Fruit fly (Drosophila melanogaster): ENCODE results near the gene lmgA.

The lmgA gene

DNA sequence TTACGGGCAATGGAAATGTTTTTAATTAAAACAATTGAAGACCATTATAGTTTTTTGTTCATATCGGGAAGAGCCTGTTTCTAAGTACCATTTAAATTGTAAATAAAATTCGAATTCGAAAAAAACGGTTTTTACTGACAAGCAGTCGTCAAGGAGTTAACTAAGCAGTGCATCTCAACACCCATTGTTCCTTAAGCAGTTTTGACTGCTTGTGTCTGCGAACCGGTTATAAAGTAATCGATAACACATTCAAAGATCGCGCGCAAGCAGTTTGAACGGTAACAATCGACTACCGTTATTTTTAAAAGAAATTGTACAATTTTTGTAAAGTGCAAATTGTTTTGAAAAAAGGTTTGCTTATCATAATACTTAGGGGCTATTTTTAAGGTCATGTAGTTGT is 50.4 kb downstream of the lmgA start (continued):
- no peak for TF ChIP-seq pnt (GFP tag; optimal IDR thresholded peaks at IDR 0.05)
- no peak for TF ChIP-seq CG8388 (GFP tag; optimal IDR thresholded peaks at IDR 0.05)
- no peak for TF ChIP-seq CG9727 (GFP tag; optimal IDR thresholded peaks at IDR 0.05)
- TF ChIP-seq Max (GFP tag; optimal IDR thresholded peaks at IDR 0.05), result peak; percentile 1
- no peak for TF ChIP-seq Fer2 (tag; optimal IDR thresholded peaks at IDR 0.05)
- peak; percentile 46 for TF ChIP-seq CG33213 (GFP tag; optimal IDR thresholded peaks at IDR 0.05)
- no peak for TF ChIP-seq MTF-1 (GFP tag; optimal IDR thresholded peaks at IDR 0.05; ENCODE audit: borderline replicate concordance)
- no peak for TF ChIP-seq dati (GFP tag; IDR thresholded peaks at IDR 0.05)
- TF ChIP-seq Elba2 (GFP tag; optimal IDR thresholded peaks at IDR 0.05), result no peak
- TF ChIP-seq dmrt99B (tag; optimal IDR thresholded peaks at IDR 0.05), result no peak
- TF ChIP-seq CG8290 (GFP tag; optimal IDR thresholded peaks at IDR 0.05), result peak; percentile 82
- peak in 1 of 2 experiments; percentile 10 for TF ChIP-seq CG8290 (tag; optimal IDR thresholded peaks at IDR 0.05)
- no peak for TF ChIP-seq Doc3 (GFP tag; IDR thresholded peaks at IDR 0.05; ENCODE audit: partially characterized antibody)
- no peak for TF ChIP-seq zen2 (GFP tag; IDR thresholded peaks at IDR 0.05; ENCODE audit: partially characterized antibody)
- no peak for TF ChIP-seq Mes4 (GFP tag; optimal IDR thresholded peaks at IDR 0.05)
- peak; percentile 28 for TF ChIP-seq CG2712 (tag; optimal IDR thresholded peaks at IDR 0.05)
- no peak for TF ChIP-seq YL-1 (GFP tag; optimal IDR thresholded peaks at IDR 0.05)
- no peak for TF ChIP-seq CG7786 (GFP tag; optimal IDR thresholded peaks at IDR 0.05)
- peak; percentile 63 for TF ChIP-seq CoRest (tag; optimal IDR thresholded peaks at IDR 0.05)
- TF ChIP-seq sisA (GFP tag; IDR thresholded peaks at IDR 0.05), result no peak
- peak; percentile 87 for TF ChIP-seq CG8478 (optimal IDR thresholded peaks at IDR 0.05)
- TF ChIP-seq grn (GFP tag; optimal IDR thresholded peaks at IDR 0.05), result no peak
- no peak for TF ChIP-seq Hey (tag; optimal IDR thresholded peaks at IDR 0.05)
- peak; percentile 2 for TF ChIP-seq CG3163 (GFP tag; optimal IDR thresholded peaks at IDR 0.05)
- no peak for TF ChIP-seq CG4404 (GFP tag; IDR thresholded peaks at IDR 0.05)
- TF ChIP-seq CG12391 (tag; optimal IDR thresholded peaks at IDR 0.05), result no peak
- TF ChIP-seq Jarid2 (GFP tag; optimal IDR thresholded peaks at IDR 0.05), result no peak
- no peak for TF ChIP-seq CrebB (tag; optimal IDR thresholded peaks at IDR 0.05)
- TF ChIP-seq ap (GFP tag; IDR thresholded peaks at IDR 0.05), result no peak
- TF ChIP-seq CG15011 (GFP tag; optimal IDR thresholded peaks at IDR 0.05), result no peak
- no peak for TF ChIP-seq Doc2 (GFP tag; IDR thresholded peaks at IDR 0.05)
- TF ChIP-seq Fer1 (GFP tag; optimal IDR thresholded peaks at IDR 0.05), result no peak
- no peak for TF ChIP-seq bcd (GFP tag; optimal IDR thresholded peaks at IDR 0.05)
- peak; percentile 100 for TF ChIP-seq Myb (GFP tag; optimal IDR thresholded peaks at IDR 0.05)
- TF ChIP-seq wek (GFP tag; optimal IDR thresholded peaks at IDR 0.05), result no peak
- TF ChIP-seq CG11696 (GFP tag; IDR thresholded peaks at IDR 0.05), result no peak
- TF ChIP-seq cg (GFP tag; optimal IDR thresholded peaks at IDR 0.05), result no peak
- no peak for TF ChIP-seq CG4820 (GFP tag; optimal IDR thresholded peaks at IDR 0.05)
- no peak for TF ChIP-seq repo (GFP tag; optimal IDR thresholded peaks at IDR 0.05)
- no peak for TF ChIP-seq Side (GFP tag; optimal IDR thresholded peaks at IDR 0.05)
- TF ChIP-seq Atf3 (GFP tag; optimal IDR thresholded peaks at IDR 0.05), result no peak
- peak; percentile 90 for TF ChIP-seq E2f2 (GFP tag; IDR thresholded peaks at IDR 0.05)
- no peak for TF ChIP-seq Dip2 (GFP tag; IDR thresholded peaks at IDR 0.05)
- no peak for TF ChIP-seq CG8944 (GFP tag; optimal IDR thresholded peaks at IDR 0.05)
- TF ChIP-seq org-1 (GFP tag; optimal IDR thresholded peaks at IDR 0.05), result no peak
- no peak for TF ChIP-seq lola (GFP tag; optimal IDR thresholded peaks at IDR 0.05)
- TF ChIP-seq sim (GFP tag; IDR thresholded peaks at IDR 0.05), result no peak
- TF ChIP-seq CG17912 (GFP tag; optimal IDR thresholded peaks at IDR 0.05), result no peak
- no peak for TF ChIP-seq CG1832 (GFP tag; optimal IDR thresholded peaks at IDR 0.05)
- TF ChIP-seq chm (GFP tag; IDR thresholded peaks at IDR 0.05), result no peak
- peak; percentile 72; the same call in 2 of the 3 replicates for TF ChIP-seq Opbp (GFP tag; IDR thresholded peaks at IDR 0.05; ENCODE audit: partially characterized antibody)
- no peak for TF ChIP-seq psq (GFP tag; optimal IDR thresholded peaks at IDR 0.05)
- no peak for TF ChIP-seq CG34376 (GFP tag; optimal IDR thresholded peaks at IDR 0.05)
